Fruit fly (Drosophila melanogaster) whole organism, embryonic: ENCODE data around the gene CG1532.

Experiments used
- CG8765 ChIP-seq: fragments of 200-800 bp; sonication (Bioruptor generic); IDR thresholded peaks from 2 replicates; pipeline ENCODE4 v1.3.6; 2022; ENCODE audit warnings: missing biosample characterization, missing genetic modification characterization
- ato ChIP-seq: fragments of 200-800 bp; sonication (Bioruptor generic); IDR thresholded peaks from 2 replicates; pipeline ENCODE4 v1.3.6; 2022; ENCODE audit warnings: missing biosample characterization, missing genetic modification characterization; ENCODE audit not compliant: partially characterized antibody
- dmrt11E ChIP-seq: fragments of 200-800 bp; sonication (Bioruptor generic); optimal IDR thresholded peaks from 3 replicates; lab custom pipeline; 2018; ENCODE audit warnings: missing biosample characterization, mild to moderate bottlenecking, missing genetic modification characterization, moderate library complexity
- fd3F ChIP-seq: fragments of 200-800 bp; sonication (Bioruptor generic); optimal IDR thresholded peaks from 2 replicates; lab custom pipeline; 2018; ENCODE audit warnings: missing biosample characterization, mild to moderate bottlenecking, missing genetic modification characterization, moderate library complexity
- tio ChIP-seq: fragments of 200-800 bp; sonication (Bioruptor generic); optimal IDR thresholded peaks from 2 replicates; lab custom pipeline; 2017; ENCODE audit warnings: missing biosample characterization, missing genetic modification characterization, inconsistent platforms

dm6 chrX:21035208-21035937 is 7.2 kb upstream of the CG1532 start, which contains the start of gene Ntf-2:
- peak; percentile 77 for TF ChIP-seq ato (GFP tag; lab: Robert Waterston, UW)
- no peak for TF ChIP-seq fd3F
- no peak for TF ChIP-seq tio (GFP tag; lab: Kevin White, UChicago)
- TF ChIP-seq CG8765 (GFP tag; lab: Robert Waterston, UW), result no peak
- no peak for TF ChIP-seq dmrt11E (tag; lab: Kevin White, UChicago)
